Fruit fly (Drosophila melanogaster) whole organism, embryonic: ENCODE results near the gene CG32633.
A peak's percentile ranks its signal among the peaks of the same experiment; 100 is the strongest.

Experiments
- ATbp ChIP-seq: fragments of 200-800 bp; sonication (Bioruptor generic); optimal IDR thresholded peaks from 2 replicates; lab custom pipeline; 2017; ENCODE audit warnings: missing biosample characterization, mild to moderate bottlenecking, missing genetic modification characterization, missing genetic modification reagents
- Bteb2 ChIP-seq: fragments of 200-800 bp; sonication (Bioruptor generic); optimal IDR thresholded peaks from 2 replicates; lab custom pipeline; 2016; ENCODE audit warnings: missing biosample characterization, missing genetic modification characterization
- CG10274 ChIP-seq: fragments of 200-800 bp; sonication (Bioruptor generic); optimal IDR thresholded peaks from 3 replicates; lab custom pipeline; 2017; ENCODE audit warnings: missing biosample characterization, mild to moderate bottlenecking, missing genetic modification characterization
- CG10565 ChIP-seq: fragments of 200-800 bp; sonication (Bioruptor generic); optimal IDR thresholded peaks from 3 replicates; lab custom pipeline; 2016; ENCODE audit warnings: missing biosample characterization, mild to moderate bottlenecking, missing genetic modification characterization
- CG15269 ChIP-seq: fragments of 200-800 bp; sonication (Bioruptor generic); optimal IDR thresholded peaks from 2 replicates; lab custom pipeline; 2018; ENCODE audit warnings: missing biosample characterization, mild to moderate bottlenecking, missing genetic modification characterization, moderate library complexity
- CG1602 ChIP-seq: fragments of 200-800 bp; sonication (Bioruptor generic); optimal IDR thresholded peaks from 3 replicates; lab custom pipeline; 2016; ENCODE audit warnings: missing biosample characterization, missing genetic modification characterization
- CG16863 ChIP-seq: fragments of 200-800 bp; sonication (Bioruptor generic); optimal IDR thresholded peaks from 3 replicates; lab custom pipeline; 2016; ENCODE audit warnings: missing biosample characterization, missing genetic modification characterization
- CG17612 ChIP-seq: fragments of 200-800 bp; sonication (Bioruptor generic); IDR thresholded peaks from 2 replicates; pipeline ENCODE4 v1.3.6; 2022; ENCODE audit warnings: missing biosample characterization, missing genetic modification characterization
- CG18011 ChIP-seq: fragments of 200-800 bp; sonication (Bioruptor generic); optimal IDR thresholded peaks from 2 replicates; lab custom pipeline; 2017; ENCODE audit warnings: missing biosample characterization, missing genetic modification characterization, mild to moderate bottlenecking, moderate library complexity, missing genotype
- CG18764 ChIP-seq: fragments of 200-800 bp; sonication (Bioruptor generic); optimal IDR thresholded peaks from 3 replicates; lab custom pipeline; 2016; ENCODE audit warnings: missing biosample characterization, missing genetic modification characterization
- CG31224 ChIP-seq: fragments of 200-800 bp; sonication (Bioruptor generic); IDR thresholded peaks from 2 replicates; pipeline ENCODE4 v1.3.6; 2022; ENCODE audit warnings: missing biosample characterization, missing genetic modification characterization
- CG3847 ChIP-seq: fragments of 200-800 bp; sonication (Bioruptor generic); IDR thresholded peaks from 2 replicates; pipeline ENCODE4 v1.3.6; 2022; ENCODE audit warnings: missing biosample characterization, missing genetic modification characterization
- CG4404 ChIP-seq: fragments of 200-800 bp; sonication (Bioruptor generic); IDR thresholded peaks from 2 replicates; pipeline ENCODE4 v1.3.6; 2022; ENCODE audit warnings: missing biosample characterization, missing genetic modification characterization
- CG6272 ChIP-seq: fragments of 200-800 bp; sonication (Bioruptor generic); IDR thresholded peaks from 2 replicates; pipeline ENCODE4 v1.3.6; 2022; ENCODE audit warnings: missing biosample characterization, missing genetic modification characterization
- CG7928 ChIP-seq: fragments of 200-800 bp; sonication (Bioruptor generic); optimal IDR thresholded peaks from 2 replicates; lab custom pipeline; 2017; ENCODE audit warnings: missing biosample characterization, mild to moderate bottlenecking, missing genetic modification characterization
- CG9727 ChIP-seq: fragments of 200-800 bp; sonication (Bioruptor generic); optimal IDR thresholded peaks from 3 replicates; lab custom pipeline; 2017; ENCODE audit warnings: missing biosample characterization, mild to moderate bottlenecking, missing genetic modification characterization
- CG9797 ChIP-seq: fragments of 200-800 bp; sonication (Bioruptor generic); optimal IDR thresholded peaks from 3 replicates; lab custom pipeline; 2018; ENCODE audit warnings: missing biosample characterization, mild to moderate bottlenecking, missing genetic modification characterization
- CG9817 ChIP-seq: fragments of 200-800 bp; sonication (Bioruptor generic); optimal IDR thresholded peaks from 2 replicates; lab custom pipeline; 2018; ENCODE audit warnings: missing biosample characterization, mild to moderate bottlenecking, missing genetic modification characterization, moderate library complexity
- Drgx ChIP-seq: fragments of 200-800 bp; sonication (Bioruptor generic); IDR thresholded peaks from 2 replicates; pipeline ENCODE4 v1.3.6; 2022; ENCODE audit warnings: missing biosample characterization, missing genetic modification characterization
- Fer2 ChIP-seq: fragments of 200-800 bp; sonication (Bioruptor generic); optimal IDR thresholded peaks from 2 replicates; lab custom pipeline; 2018; ENCODE audit warnings: missing biosample characterization, mild to moderate bottlenecking, missing genetic modification characterization, moderate library complexity
- Fer3 ChIP-seq: fragments of 200-800 bp; sonication (Bioruptor generic); optimal IDR thresholded peaks from 2 replicates; lab custom pipeline; 2018; ENCODE audit warnings: missing biosample characterization, mild to moderate bottlenecking, missing genetic modification characterization, moderate library complexity
- GATAe ChIP-seq: fragments of 200-800 bp; sonication (Bioruptor generic); conservative IDR thresholded peaks from 2 replicates; pipeline ENCODE4 v1.3.6; 2022; ENCODE audit warnings: missing biosample characterization, missing genetic modification characterization
- Lpt ChIP-seq: fragments of >200 bp; optimal IDR thresholded peaks from 2 replicates; lab custom pipeline; 2018; ENCODE audit warnings: missing biosample characterization, missing genetic modification characterization
- MBD-R2 ChIP-seq: fragments of 200-800 bp; sonication (Bioruptor generic); IDR thresholded peaks from 2 replicates; pipeline ENCODE4 v1.3.6; 2022; ENCODE audit warnings: missing biosample characterization, missing genetic modification characterization
- Med ChIP-seq: fragments of 200-800 bp; sonication (Bioruptor generic); peaks from one replicate; lab custom pipeline; 2016; ENCODE audit warnings: missing biosample characterization, missing genetic modification characterization, mild to moderate bottlenecking, inconsistent platforms, moderate library complexity
- Opbp ChIP-seq: fragments of 200-800 bp; sonication (Bioruptor generic); IDR thresholded peaks from 3 replicates; pipeline ENCODE4 v1.3.6; 2022; ENCODE audit warnings: missing biosample characterization, missing genetic modification characterization; ENCODE audit not compliant: partially characterized antibody
- Rx ChIP-seq: fragments of 200-800 bp; sonication (Bioruptor generic); IDR thresholded peaks from 2 replicates; pipeline ENCODE4 v1.3.6; 2022; ENCODE audit warnings: missing biosample characterization, missing genetic modification characterization
- Sox100B ChIP-seq: fragments of 200-800 bp; sonication (Bioruptor generic); optimal IDR thresholded peaks from 3 replicates; lab custom pipeline; 2018; ENCODE audit warnings: missing biosample characterization, mild to moderate bottlenecking, missing genetic modification characterization
- Sox102F ChIP-seq: fragments of 200-800 bp; sonication (Bioruptor generic); optimal IDR thresholded peaks from 2 replicates; lab custom pipeline; 2018; ENCODE audit warnings: missing biosample characterization, mild to moderate bottlenecking, missing genetic modification characterization, moderate library complexity
- Stat92E ChIP-seq, 3 experiments: fragments of >200 bp in 2 of 3; fragments of 200-800 bp in 1 of 3; sonication (Bioruptor generic) in 1 of 3; optimal IDR thresholded peaks; 2 replicates each; lab custom pipeline; 2017 to 2019; ENCODE audit warnings: missing biosample characterization in 3 of 3, missing genetic modification characterization in 3 of 3, mild to moderate bottlenecking in 1 of 3, moderate library complexity in 1 of 3
- Xrp1 ChIP-seq: fragments of 200-800 bp; sonication (Bioruptor generic); IDR thresholded peaks from 2 replicates; pipeline ENCODE4 v1.3.6; 2022; ENCODE audit warnings: missing biosample characterization, missing genetic modification characterization
- br ChIP-seq: fragments of >200 bp; optimal IDR thresholded peaks from 2 replicates; lab custom pipeline; 2017
- crc ChIP-seq: fragments of 200-800 bp; sonication (Bioruptor generic); optimal IDR thresholded peaks from 2 replicates; lab custom pipeline; 2016; ENCODE audit warnings: missing biosample characterization, missing genetic modification characterization
- croc ChIP-seq: fragments of 200-800 bp; sonication (Bioruptor generic); conservative IDR thresholded peaks from 3 replicates; pipeline ENCODE4 v1.3.6; 2022; ENCODE audit warnings: missing biosample characterization, missing genetic modification characterization
- danr ChIP-seq: fragments of 200-800 bp; sonication (Bioruptor generic); IDR thresholded peaks from 2 replicates; pipeline ENCODE4 v1.3.6; 2022; ENCODE audit warnings: missing biosample characterization, missing genetic modification characterization
- dm ChIP-seq: fragments of 200-800 bp; sonication (Bioruptor generic); optimal IDR thresholded peaks from 3 replicates; lab custom pipeline; 2016; ENCODE audit warnings: missing biosample characterization, missing genetic modification characterization
- dpn ChIP-seq, 2 experiments: fragments of 200-800 bp; sonication (Bioruptor generic); optimal IDR thresholded peaks; 3 replicates each; lab custom pipeline; 2016; ENCODE audit warnings: missing biosample characterization in 2 of 2, missing genetic modification characterization in 2 of 2
- emc ChIP-seq: fragments of 200-800 bp; sonication (Bioruptor generic); optimal IDR thresholded peaks from 2 replicates; lab custom pipeline; 2016; ENCODE audit warnings: missing biosample characterization, missing genetic modification characterization
- exex ChIP-seq: fragments of 200-800 bp; sonication (Bioruptor generic); optimal IDR thresholded peaks from 4 replicates; lab custom pipeline; 2018; ENCODE audit warnings: missing biosample characterization, mild to moderate bottlenecking, missing genetic modification characterization, moderate library complexity
- ftz-f1 ChIP-seq: fragments of 200-800 bp; sonication (Bioruptor generic); optimal IDR thresholded peaks from 2 replicates; lab custom pipeline; 2016; ENCODE audit warnings: missing biosample characterization, missing genetic modification characterization
- fu2 ChIP-seq: fragments of 200-800 bp; sonication (Bioruptor generic); optimal IDR thresholded peaks from 2 replicates; lab custom pipeline; 2016; ENCODE audit warnings: missing biosample characterization, missing genetic modification characterization
- ind ChIP-seq: fragments of 200-800 bp; sonication (Bioruptor generic); optimal IDR thresholded peaks from 3 replicates; lab custom pipeline; 2016; ENCODE audit warnings: missing biosample characterization, missing genetic modification characterization
- insv ChIP-seq, 2 experiments: fragments of 200-800 bp; sonication (Bioruptor generic); optimal IDR thresholded peaks; 3 replicates each; lab custom pipeline; 2016 to 2018; ENCODE audit warnings: missing biosample characterization in 2 of 2, missing genetic modification characterization in 2 of 2
- jumu ChIP-seq: fragments of 200-800 bp; sonication (Bioruptor generic); optimal IDR thresholded peaks from 3 replicates; lab custom pipeline; 2016; ENCODE audit warnings: missing biosample characterization, missing genetic modification characterization
- nerfin-2 ChIP-seq: fragments of 200-800 bp; sonication (Bioruptor generic); IDR thresholded peaks from 2 replicates; pipeline ENCODE4 v1.3.6; 2022; ENCODE audit warnings: missing biosample characterization, missing genetic modification characterization; ENCODE audit not compliant: partially characterized antibody
- nom ChIP-seq: fragments of 200-800 bp; sonication (Bioruptor generic); optimal IDR thresholded peaks from 2 replicates; lab custom pipeline; 2017; ENCODE audit warnings: missing biosample characterization, missing genetic modification characterization, mild to moderate bottlenecking, moderate library complexity, missing genetic modification reagents
- rib ChIP-seq: fragments of 200-800 bp; sonication (Bioruptor generic); IDR thresholded peaks from 2 replicates; pipeline ENCODE4 v1.3.6; 2022; ENCODE audit warnings: missing biosample characterization, missing genetic modification characterization
- slou ChIP-seq: fragments of 200-800 bp; sonication (Bioruptor generic); optimal IDR thresholded peaks from 3 replicates; lab custom pipeline; 2016; ENCODE audit warnings: missing biosample characterization, missing genetic modification characterization

CG32633 gene

dm6 chrX:13563483-13564443, 2.3 kb downstream of the CG32633 start, which contains the start of the genes CG46311 and Tpst (continued):
- peak; percentile 79 for TF ChIP-seq CG3847
- no peak for TF ChIP-seq CG10565 (GFP tag; lab: Kevin White, UChicago)
- TF ChIP-seq emc (GFP tag; lab: Kevin White, UChicago) = no peak
- TF ChIP-seq dm = peak; percentile 63
- peak in 1 of 2 experiments; percentile 20 for TF ChIP-seq insv (GFP tag; optimal IDR thresholded peaks at IDR 0.05; lab: Kevin White, UChicago)
- TF ChIP-seq Stat92E (GFP tag; optimal IDR thresholded peaks at IDR 0.05; lab: Kevin White, UChicago) = peak in 1 of 3 experiments; percentile 59
- no peak for TF ChIP-seq CG18011 (GFP tag; lab: Kevin White, UChicago)
- peak; percentile 6 for TF ChIP-seq ATbp (GFP tag; lab: Kevin White, UChicago)
- TF ChIP-seq CG16863 (GFP tag; lab: Kevin White, UChicago) = peak; percentile 48
- TF ChIP-seq Xrp1 (GFP tag; lab: Robert Waterston, UW) = peak; percentile 34; the same call in 1 of the 2 replicates
- TF ChIP-seq br = no peak
- peak; percentile 56 for TF ChIP-seq CG9817 (tag; lab: Kevin White, UChicago)
- TF ChIP-seq Bteb2 (GFP tag; lab: Kevin White, UChicago) = no peak
- peak; percentile 64 for TF ChIP-seq ind (GFP tag; lab: Kevin White, UChicago)
- TF ChIP-seq Sox100B (GFP tag; lab: Kevin White, UChicago) = no peak
- peak; percentile 27; the same call in 1 of the 2 replicates for TF ChIP-seq Drgx (GFP tag; lab: Robert Waterston, UW)
- peak; percentile 21; the same call in 1 of the 2 replicates for TF ChIP-seq Rx (GFP tag; lab: Robert Waterston, UW)
- peak; percentile 36; the same call in 1 of the 2 replicates for TF ChIP-seq CG31224 (GFP tag; lab: Robert Waterston, UW)
- TF ChIP-seq GATAe (GFP tag; lab: Robert Waterston, UW) = no peak
- no peak for TF ChIP-seq CG17612 (GFP tag; lab: Robert Waterston, UW)
- TF ChIP-seq CG6272 = no peak
- TF ChIP-seq CG15269 (tag; lab: Kevin White, UChicago) = peak; percentile 33
- TF ChIP-seq Lpt = no peak
- TF ChIP-seq rib (GFP tag; lab: Robert Waterston, UW) = no peak
- peak; percentile 67; the same call in 1 of the 3 replicates for TF ChIP-seq Opbp
- TF ChIP-seq croc (GFP tag; lab: Robert Waterston, UW) = peak; percentile 13; the same call in 1 of the 3 replicates
- TF ChIP-seq fu2 (GFP tag; lab: Kevin White, UChicago) = peak; percentile 11
- peak; percentile 68 for TF ChIP-seq jumu
- peak; percentile 68 for TF ChIP-seq CG1602
- TF ChIP-seq CG4404 = peak; percentile 36; the same call in 1 of the 2 replicates
- no peak for TF ChIP-seq Fer2 (tag; lab: Kevin White, UChicago)
- peak; percentile 100 for TF ChIP-seq CG9797
- TF ChIP-seq CG7928 (GFP tag; lab: Kevin White, UChicago) = peak; percentile 35
- no peak for TF ChIP-seq nerfin-2 (GFP tag; lab: Robert Waterston, UW)
- no peak for TF ChIP-seq danr
- TF ChIP-seq CG18764 (GFP tag; lab: Kevin White, UChicago) = peak; percentile 49
- TF ChIP-seq CG9727 (GFP tag; lab: Kevin White, UChicago) = peak; percentile 9
- peak; percentile 95 for TF ChIP-seq Med
- peak; percentile 71 for TF ChIP-seq Sox102F (GFP tag; lab: Kevin White, UChicago)
- no peak for TF ChIP-seq exex (tag; lab: Kevin White, UChicago)
- peak; percentile 52 for TF ChIP-seq MBD-R2 (GFP tag; lab: Robert Waterston, UW)
- no peak for TF ChIP-seq Fer3 (tag; lab: Kevin White, UChicago)
- peak; percentile 31 for TF ChIP-seq nom (GFP tag; lab: Kevin White, UChicago)
- peak; percentile 72 to 73 for TF ChIP-seq dpn (GFP tag; optimal IDR thresholded peaks at IDR 0.05; lab: Kevin White, UChicago)
- TF ChIP-seq crc (GFP tag; lab: Kevin White, UChicago) = no peak
- no peak for TF ChIP-seq CG10274 (GFP tag; lab: Kevin White, UChicago)
- TF ChIP-seq ftz-f1 (GFP tag; lab: Kevin White, UChicago) = peak; percentile 32
- no peak for TF ChIP-seq slou (GFP tag; lab: Kevin White, UChicago)
